Worm (Caenorhabditis elegans): ENCODE data around the gene mcp-1.
A peak's percentile ranks its signal among the peaks of the same experiment; 100 is the strongest.

Gene mcp-1

DNA sequence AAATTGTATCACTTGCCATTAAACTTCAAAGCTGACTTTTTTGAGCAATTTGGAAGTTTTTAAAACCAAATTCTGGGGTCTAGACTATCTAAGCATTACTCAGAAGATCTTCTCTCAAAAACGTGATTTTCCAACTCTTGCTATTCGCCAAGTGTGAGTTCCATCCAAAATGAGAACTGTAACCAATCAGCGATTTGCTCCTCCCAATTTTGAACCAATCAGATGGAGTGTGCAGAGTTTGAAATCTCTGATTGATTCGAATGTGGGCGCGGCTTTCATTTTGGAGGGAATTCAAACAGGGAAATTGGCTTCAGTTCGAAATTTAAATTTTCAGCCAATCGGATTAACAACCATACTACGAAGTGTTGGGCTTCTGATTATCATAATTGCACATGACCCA, 8.5 kb upstream of the mcp-1 start:
- TF ChIP-seq W03F9.2 (tag; optimal IDR thresholded peaks at IDR 0.05), result no peak
- no peak for TF ChIP-seq dao-5 (tag; optimal IDR thresholded peaks at IDR 0.05)
- TF ChIP-seq him-1 (tag; optimal IDR thresholded peaks at IDR 0.05), result no peak

ce11 chrV:5954747-5955146, 6.9 kb upstream of the mcp-1 start, which contains the start of gene M03F8.6:
Gene M03F8.6 (minus strand): TSS chrV:5954847.
- no peak for TF ChIP-seq W03F9.2 (tag; optimal IDR thresholded peaks at IDR 0.05)
- TF ChIP-seq him-1 (tag; optimal IDR thresholded peaks at IDR 0.05), result no peak
- no peak for TF ChIP-seq dao-5 (tag; optimal IDR thresholded peaks at IDR 0.05)

- no peak for TF ChIP-seq W03F9.2 (tag; optimal IDR thresholded peaks at IDR 0.05)
- no peak for TF ChIP-seq dao-5 (tag; optimal IDR thresholded peaks at IDR 0.05)
- no peak for TF ChIP-seq him-1 (tag; optimal IDR thresholded peaks at IDR 0.05)
Measured at ce11 chrV:5955627-5956026, 6.0 kb upstream of the mcp-1 start.

ce11 chrV:5963092-5963491, 1.5 kb downstream of the mcp-1 start:
- no peak for TF ChIP-seq dao-5 (tag; optimal IDR thresholded peaks at IDR 0.05)
- no peak for TF ChIP-seq W03F9.2 (tag; optimal IDR thresholded peaks at IDR 0.05)
- no peak for TF ChIP-seq him-1 (tag; optimal IDR thresholded peaks at IDR 0.05)

- TF ChIP-seq W03F9.2 (tag; optimal IDR thresholded peaks at IDR 0.05) (no peak), dao-5 (tag; optimal IDR thresholded peaks at IDR 0.05) (no peak), him-1 (tag; optimal IDR thresholded peaks at IDR 0.05) (no peak)
Measured at ce11 chrV:5963696-5964095, 2.1 kb downstream of the mcp-1 start, which contains the start of gene pcm-1. Gene pcm-1 (minus strand): TSS chrV:5963882.

- TF ChIP-seq him-1 (tag; optimal IDR thresholded peaks at IDR 0.05) (no peak), W03F9.2 (tag; optimal IDR thresholded peaks at IDR 0.05) (no peak), dao-5 (tag; optimal IDR thresholded peaks at IDR 0.05) (no peak)
Measured at ce11 chrV:5964658-5965178, 3.1 kb downstream of the mcp-1 start.

DNA sequence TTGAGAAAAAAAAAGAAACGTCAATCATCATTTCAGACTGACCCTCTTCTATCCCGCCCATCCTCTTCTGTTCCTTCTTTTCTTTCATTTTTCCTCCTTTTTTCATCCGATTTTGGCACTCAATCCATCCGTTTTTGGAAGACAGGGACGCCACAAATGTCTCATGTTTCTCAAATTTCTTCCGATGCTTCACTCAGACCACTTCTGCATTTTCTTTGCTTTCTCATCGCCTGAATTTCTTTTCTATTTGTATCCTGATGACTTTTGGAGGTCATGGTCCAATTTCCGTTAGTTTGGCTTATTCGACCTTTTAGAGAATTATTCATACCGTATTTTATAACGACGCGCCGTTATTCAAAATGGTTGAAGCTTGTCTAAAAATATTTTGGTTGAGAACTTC, 11.0 kb downstream of the mcp-1 start:
- TF ChIP-seq W03F9.2 (tag; optimal IDR thresholded peaks at IDR 0.05), result no peak
- no peak for TF ChIP-seq dao-5 (tag; optimal IDR thresholded peaks at IDR 0.05)
- no peak for TF ChIP-seq him-1 (tag; optimal IDR thresholded peaks at IDR 0.05)

DNA sequence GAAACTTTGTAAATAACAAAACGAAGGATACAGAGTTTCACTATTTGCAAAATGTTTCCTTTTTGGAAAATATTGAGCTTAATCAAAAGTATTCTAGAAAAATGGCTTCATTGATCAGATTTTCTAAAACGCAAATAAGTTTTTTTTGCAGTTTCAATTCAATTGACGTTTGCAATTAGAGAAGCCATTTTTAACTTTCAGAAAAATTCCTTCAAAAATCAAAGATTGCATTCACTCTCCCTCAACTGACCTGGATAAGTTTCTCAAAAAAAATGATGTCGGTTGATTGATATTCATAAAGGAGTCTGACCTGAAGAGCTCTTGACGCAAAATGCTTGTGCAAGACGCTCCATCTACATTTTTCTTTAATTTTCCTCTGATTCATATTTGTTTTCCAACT, 12.1 kb downstream of the mcp-1 start:
- TF ChIP-seq dao-5 (tag; optimal IDR thresholded peaks at IDR 0.05) (no peak), him-1 (tag; optimal IDR thresholded peaks at IDR 0.05) (no peak), W03F9.2 (tag; optimal IDR thresholded peaks at IDR 0.05) (no peak)

DNA sequence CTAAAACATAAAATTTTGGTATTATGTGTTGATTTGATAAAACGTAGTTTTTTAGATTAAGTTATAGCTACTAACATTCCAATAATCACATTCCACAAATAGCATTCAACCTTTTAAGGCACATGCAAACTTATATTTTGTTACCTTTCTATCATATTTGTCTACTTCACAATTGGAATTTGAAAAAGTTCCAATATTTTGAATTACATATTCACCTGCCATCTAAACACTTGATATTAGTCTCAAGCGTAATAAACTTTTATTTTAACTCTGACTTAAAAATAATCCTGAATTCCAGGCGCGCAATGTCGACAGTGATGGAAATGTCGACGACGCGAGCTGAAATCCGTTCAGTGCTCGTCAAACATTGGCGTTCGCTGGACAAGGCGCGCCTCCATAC, 14.1 kb downstream of the mcp-1 start, which contains the start of gene acy-2:
Gene acy-2, plus strand, starts transcription at position 301 of the 400 bp plus-strand sequence.
- TF ChIP-seq W03F9.2 (tag; optimal IDR thresholded peaks at IDR 0.05), result no peak
- TF ChIP-seq dao-5 (tag; optimal IDR thresholded peaks at IDR 0.05), result no peak

ce11 chrV:5982722-5983121, 21.1 kb downstream of the mcp-1 start:
- TF ChIP-seq him-1 (tag; optimal IDR thresholded peaks at IDR 0.05) (no peak), dao-5 (tag; optimal IDR thresholded peaks at IDR 0.05) (no peak), W03F9.2 (tag; optimal IDR thresholded peaks at IDR 0.05) (no peak)

DNA sequence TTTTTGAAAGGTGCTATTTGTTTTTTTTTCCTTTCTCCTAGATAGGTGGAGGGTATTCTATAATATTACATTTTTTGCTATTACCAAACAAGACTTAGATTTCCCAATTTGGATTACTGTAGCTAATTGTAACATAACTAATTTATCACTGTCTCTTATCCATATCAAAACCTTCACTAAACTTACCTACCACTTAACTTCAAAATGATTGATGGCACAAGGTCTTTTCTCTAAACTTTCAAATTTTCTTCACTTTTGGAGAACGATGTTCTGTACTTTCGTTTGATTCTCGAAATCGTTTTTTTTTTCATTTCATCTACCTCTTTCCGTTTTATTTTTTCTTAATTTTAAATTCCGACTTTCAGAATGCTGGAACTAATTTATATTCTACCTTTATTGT, 21.8 kb downstream of the mcp-1 start, which contains the start of gene dhs-16:
Gene dhs-16, plus strand, starts transcription at position 366 of the 400 bp plus-strand sequence.
- TF ChIP-seq him-1 (tag; optimal IDR thresholded peaks at IDR 0.05), result no peak
- TF ChIP-seq W03F9.2 (tag; optimal IDR thresholded peaks at IDR 0.05), result no peak
- no peak for TF ChIP-seq dao-5 (tag; optimal IDR thresholded peaks at IDR 0.05)

DNA sequence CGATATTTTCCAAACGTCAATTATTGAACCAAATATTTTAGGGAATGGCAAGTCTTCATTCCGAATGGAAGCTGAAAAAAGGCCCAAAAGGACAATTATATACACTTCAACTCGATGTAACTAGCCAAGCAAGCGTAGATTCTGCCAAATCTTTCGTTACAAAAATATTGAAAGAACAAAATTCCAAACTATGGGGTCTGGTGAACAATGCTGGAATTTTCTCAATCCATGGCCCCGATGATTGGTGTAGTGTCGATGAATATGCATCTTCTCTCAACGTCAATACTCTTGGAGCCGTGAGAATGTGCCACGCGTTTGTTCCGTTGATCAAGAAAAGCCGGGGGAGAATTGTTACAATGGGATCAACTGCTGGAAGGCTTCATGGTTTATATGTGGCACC, 22.6 kb downstream of the mcp-1 start:
- TF ChIP-seq him-1 (tag; optimal IDR thresholded peaks at IDR 0.05) (no peak), dao-5 (tag; optimal IDR thresholded peaks at IDR 0.05) (no peak), W03F9.2 (tag; optimal IDR thresholded peaks at IDR 0.05) (no peak)

ce11 chrV:5986755-5987154, 25.1 kb downstream of the mcp-1 start, which contains the start of gene C10F3.7:
Gene C10F3.7 (minus strand): TSS chrV:5986855.
- TF ChIP-seq dao-5 (tag; optimal IDR thresholded peaks at IDR 0.05) (no peak), him-1 (tag; optimal IDR thresholded peaks at IDR 0.05) (no peak), W03F9.2 (tag; optimal IDR thresholded peaks at IDR 0.05) (no peak)

DNA sequence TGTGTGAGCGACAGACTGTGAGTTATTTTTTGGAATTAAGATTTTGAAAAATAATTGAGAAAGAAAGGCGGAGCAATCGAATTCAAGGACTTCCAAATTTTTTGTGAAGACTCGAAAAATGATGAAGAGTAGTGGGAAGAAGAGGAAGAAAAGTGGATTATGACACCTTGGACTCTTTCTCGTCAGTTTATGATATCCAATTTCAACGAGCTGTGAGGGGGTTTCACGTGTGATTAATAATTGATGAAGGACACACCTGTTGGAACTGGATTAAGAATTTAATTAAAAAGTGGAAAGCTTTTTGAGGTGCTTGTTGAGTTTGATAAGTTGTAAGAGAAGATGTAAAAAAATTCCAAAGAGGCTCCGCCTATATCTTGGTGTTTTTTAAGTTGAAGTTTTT, 28.8 kb downstream of the mcp-1 start, which contains the start of gene fut-8:
Gene fut-8, minus strand, starts transcription at position 101 of the 400 bp plus-strand sequence.
- TF ChIP-seq dao-5 (tag; optimal IDR thresholded peaks at IDR 0.05), result no peak
- no peak for TF ChIP-seq W03F9.2 (tag; optimal IDR thresholded peaks at IDR 0.05)
- no peak for TF ChIP-seq him-1 (tag; optimal IDR thresholded peaks at IDR 0.05)

DNA sequence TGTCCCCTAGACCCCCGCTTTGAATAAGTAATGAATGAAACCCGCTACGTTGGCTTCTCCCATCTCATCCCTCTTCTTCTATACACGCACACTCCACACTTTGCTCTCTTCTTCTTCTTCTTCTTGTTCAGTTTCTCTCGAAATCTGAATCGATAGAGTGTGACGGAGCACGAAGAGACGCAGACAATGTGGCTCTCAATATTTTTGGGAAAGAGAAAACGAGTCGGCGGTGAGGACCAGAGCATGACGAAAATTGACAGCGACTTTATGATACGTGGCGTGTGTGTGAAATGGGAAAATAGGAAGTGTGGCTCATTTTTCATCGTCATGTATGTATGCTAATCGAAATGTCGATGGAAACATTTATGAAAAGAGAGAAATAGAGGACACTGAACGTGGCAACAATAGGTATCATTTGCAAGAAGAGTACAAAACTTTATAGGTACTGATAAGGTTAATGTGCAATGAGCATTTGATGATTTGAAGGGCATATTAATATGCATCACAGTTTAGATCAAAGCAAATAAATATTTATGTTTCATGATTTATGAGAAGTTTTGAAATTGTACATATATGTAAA, 30.0 kb downstream of the mcp-1 start:
- peak; percentile 48 for TF ChIP-seq him-1 (tag; optimal IDR thresholded peaks at IDR 0.05)
- no peak for TF ChIP-seq dao-5 (tag; optimal IDR thresholded peaks at IDR 0.05)
- no peak for TF ChIP-seq W03F9.2 (tag; optimal IDR thresholded peaks at IDR 0.05)
